Worm (Caenorhabditis elegans): ENCODE measurements around the gene T04C9.1.

Gene T04C9.1

DNA sequence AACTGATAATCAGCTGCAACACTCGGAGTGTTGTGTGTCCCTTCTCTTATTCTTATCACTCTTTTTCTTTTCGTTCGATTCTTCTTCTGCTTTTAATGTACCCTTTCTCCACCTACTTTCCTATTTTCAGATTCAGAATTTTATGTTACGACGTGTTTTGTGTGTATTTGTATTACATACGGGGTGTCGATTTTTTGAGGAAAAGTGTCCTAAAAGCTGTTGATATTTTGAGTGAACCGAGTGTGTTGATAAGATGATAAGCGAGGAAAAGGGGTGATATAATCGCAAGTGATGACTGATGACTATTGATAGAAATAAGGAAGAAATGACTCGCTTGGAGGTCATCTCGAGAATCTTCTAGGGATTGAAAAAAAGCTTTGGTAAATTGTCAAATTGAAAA is 11.6 kb upstream of the T04C9.1 start:
- TF ChIP-seq nhr-12 (tag; optimal IDR thresholded peaks at IDR 0.05): no peak
- no peak for TF ChIP-seq zip-8 (tag; optimal IDR thresholded peaks at IDR 0.05)
- TF ChIP-seq mep-1 (tag; optimal IDR thresholded peaks at IDR 0.05): no peak
- no peak for TF ChIP-seq nhr-76 (tag; optimal IDR thresholded peaks at IDR 0.05)
- no peak for TF ChIP-seq unc-39 (tag; optimal IDR thresholded peaks at IDR 0.05)
- TF ChIP-seq ceh-83 (GFP tag; optimal IDR thresholded peaks at IDR 0.05): no peak
- TF ChIP-seq sem-2 (GFP tag; optimal IDR thresholded peaks at IDR 0.05): no peak
- no peak for TF ChIP-seq drap-1 (GFP tag; optimal IDR thresholded peaks at IDR 0.05)
- TF ChIP-seq mab-5 (tag; optimal IDR thresholded peaks at IDR 0.05): no peak
- no peak for TF ChIP-seq unc-120 (tag; optimal IDR thresholded peaks at IDR 0.05; ENCODE audit: poor library complexity, severe bottlenecking)
- TF ChIP-seq tbx-8 (GFP tag; optimal IDR thresholded peaks at IDR 0.05): no peak
- no peak for TF ChIP-seq ceh-39 (tag; optimal IDR thresholded peaks at IDR 0.05)
- no peak for TF ChIP-seq lin-32 (GFP tag; optimal IDR thresholded peaks at IDR 0.05)

DNA sequence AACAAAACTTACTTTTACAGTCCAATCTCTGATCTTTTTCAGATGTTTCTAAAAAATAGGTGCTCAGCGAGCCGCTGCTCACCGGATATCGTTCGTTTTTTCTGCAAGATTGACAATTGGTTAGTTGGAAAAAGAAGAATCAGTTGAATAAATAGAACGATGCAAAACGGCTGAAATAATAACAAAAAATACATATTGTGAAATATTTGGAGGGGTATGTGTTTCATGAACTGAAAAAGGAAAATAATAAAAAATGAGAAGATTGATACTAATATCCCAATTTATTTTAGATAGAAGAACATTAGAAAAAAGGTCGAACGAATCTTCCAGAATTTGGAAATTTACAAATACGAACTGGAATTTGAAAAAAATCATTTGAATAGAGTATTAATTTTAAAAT is 11.0 kb upstream of the T04C9.1 start, which contains the start of gene frm-2:
frm-2 (minus strand) TSS at position 101 of the 400 bp plus-strand sequence.
- TF ChIP-seq snpc-4 (tag; optimal IDR thresholded peaks at IDR 0.05): no peak
- TF ChIP-seq elt-3 (tag; optimal IDR thresholded peaks at IDR 0.05): no peak
- no peak for TF ChIP-seq sem-2 (GFP tag; optimal IDR thresholded peaks at IDR 0.05)
- TF ChIP-seq unc-62 (GFP tag; optimal IDR thresholded peaks at IDR 0.05): no peak
- no peak for TF ChIP-seq sptf-1 (tag; optimal IDR thresholded peaks at IDR 0.05)
- no peak for TF ChIP-seq nhr-2 (tag; optimal IDR thresholded peaks at IDR 0.05)
- TF ChIP-seq ztf-11 (tag; optimal IDR thresholded peaks at IDR 0.05): no peak
- TF ChIP-seq nhr-76 (tag; optimal IDR thresholded peaks at IDR 0.05): no peak
- no peak for TF ChIP-seq pha-4 (tag; optimal IDR thresholded peaks at IDR 0.05)
- TF ChIP-seq mls-2 (tag; optimal IDR thresholded peaks at IDR 0.05): no peak
- TF ChIP-seq nhr-237 (tag; optimal IDR thresholded peaks at IDR 0.05): no peak

DNA sequence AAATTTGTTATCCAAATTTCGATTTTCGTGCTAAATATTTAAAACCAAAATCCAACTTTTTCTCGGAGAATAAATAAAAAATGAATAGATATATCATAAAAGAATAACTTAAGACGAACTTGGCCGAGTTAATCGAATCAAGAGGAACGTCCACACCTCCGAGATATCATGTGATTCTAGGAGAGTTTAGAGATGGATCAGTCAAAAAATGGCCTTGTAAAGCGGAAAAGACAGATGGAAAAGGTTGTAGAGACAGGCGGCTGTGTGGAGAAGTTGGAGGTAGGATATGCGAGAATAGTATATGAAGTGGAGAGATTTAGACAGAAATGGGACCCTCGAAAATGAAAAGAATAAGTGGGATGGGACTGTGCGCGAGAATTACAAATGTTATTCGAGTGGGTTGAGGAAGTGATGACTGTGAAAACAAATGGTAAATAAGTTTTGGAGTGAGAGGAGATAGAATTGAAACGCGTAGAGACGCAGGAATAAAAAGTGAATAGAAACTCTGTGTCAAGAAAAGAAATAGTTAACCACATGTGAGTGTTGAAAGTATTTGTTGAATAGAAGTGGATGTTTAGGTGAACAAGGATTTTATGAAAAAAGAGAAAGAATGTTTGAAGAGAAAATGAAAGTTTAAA is 10.1 kb upstream of the T04C9.1 start:
- TF ChIP-seq pha-4 (tag; optimal IDR thresholded peaks at IDR 0.05) (peak; percentile 21), ceh-39 (tag; optimal IDR thresholded peaks at IDR 0.05) (no peak), sptf-1 (tag; optimal IDR thresholded peaks at IDR 0.05) (peak; percentile 17), ham-2 (GFP tag; optimal IDR thresholded peaks at IDR 0.05) (peak; percentile 25)

DNA sequence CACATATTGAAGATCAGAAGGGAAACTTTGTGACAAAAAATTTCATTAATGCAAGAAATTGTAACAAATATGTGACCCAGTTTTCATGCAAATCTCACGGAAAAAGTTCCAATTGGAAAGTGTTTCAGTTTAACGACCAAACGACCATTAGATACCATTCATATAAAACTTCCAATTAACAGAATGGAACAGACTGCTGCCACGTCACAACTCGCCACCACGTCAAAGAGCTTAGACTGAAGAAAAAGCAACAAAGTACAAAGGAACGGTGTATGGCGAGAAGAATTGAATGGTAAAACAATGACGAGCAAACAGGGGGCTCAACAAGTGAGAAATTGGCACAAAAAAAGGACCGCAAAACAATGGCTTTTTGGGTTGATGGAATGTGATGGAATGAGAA is 7.7 kb upstream of the T04C9.1 start, which contains the start of gene T04C9.3:
T04C9.3 (plus strand) TSS at position 301 of the 400 bp plus-strand sequence.
- no peak for TF ChIP-seq mab-5 (tag; optimal IDR thresholded peaks at IDR 0.05)
- TF ChIP-seq hlh-1 (tag; optimal IDR thresholded peaks at IDR 0.05): no peak
- no peak for TF ChIP-seq lin-32 (GFP tag; optimal IDR thresholded peaks at IDR 0.05)
- no peak for TF ChIP-seq nhr-237 (tag; optimal IDR thresholded peaks at IDR 0.05)
- no peak for TF ChIP-seq snpc-4 (tag; optimal IDR thresholded peaks at IDR 0.05)
- no peak for TF ChIP-seq sptf-1 (tag; optimal IDR thresholded peaks at IDR 0.05)
- TF ChIP-seq mls-2 (tag; optimal IDR thresholded peaks at IDR 0.05): no peak
- no peak for TF ChIP-seq lin-13 (tag; optimal IDR thresholded peaks at IDR 0.05)
- TF ChIP-seq ceh-43 (GFP tag; optimal IDR thresholded peaks at IDR 0.05): no peak

DNA sequence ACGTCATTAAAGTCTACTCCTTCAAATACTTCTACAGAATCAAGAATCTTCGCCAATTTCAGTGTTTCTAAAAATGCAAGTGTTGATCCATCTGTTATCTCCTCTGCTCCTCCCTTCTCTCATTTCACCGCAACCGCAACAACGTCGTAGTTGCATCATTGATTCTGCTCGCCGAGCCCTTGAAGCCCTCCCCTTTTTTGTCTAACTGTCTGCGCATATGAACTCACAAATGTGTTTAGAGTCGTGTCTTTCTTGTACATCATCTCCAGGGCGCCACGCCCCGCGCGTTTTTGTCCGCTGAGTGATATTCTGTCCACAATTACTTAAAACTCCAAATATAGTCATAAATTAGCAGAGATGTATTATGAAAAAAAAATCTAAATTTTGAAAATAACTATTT is 5.0 kb upstream of the T04C9.1 start:
- TF ChIP-seq ces-1 (GFP tag; optimal IDR thresholded peaks at IDR 0.05) (peak; percentile 76), lin-13 (tag; optimal IDR thresholded peaks at IDR 0.05) (no peak), unc-62 (GFP tag; optimal IDR thresholded peaks at IDR 0.05) (no peak), sptf-1 (tag; optimal IDR thresholded peaks at IDR 0.05) (no peak), elt-1 (tag; optimal IDR thresholded peaks at IDR 0.05; ENCODE audit: borderline replicate concordance, insufficient read depth) (no peak), ceh-39 (tag; optimal IDR thresholded peaks at IDR 0.05) (no peak), nhr-237 (tag; optimal IDR thresholded peaks at IDR 0.05) (no peak), nhr-12 (tag; optimal IDR thresholded peaks at IDR 0.05) (no peak), zip-8 (tag; optimal IDR thresholded peaks at IDR 0.05) (no peak), ztf-11 (tag; optimal IDR thresholded peaks at IDR 0.05) (no peak), unc-120 (tag; optimal IDR thresholded peaks at IDR 0.05; ENCODE audit: poor library complexity, severe bottlenecking) (peak; percentile 37), blmp-1 (tag; optimal IDR thresholded peaks at IDR 0.05) (no peak), mep-1 (tag; optimal IDR thresholded peaks at IDR 0.05) (peak; percentile 38), M03D4.4 (tag; optimal IDR thresholded peaks at IDR 0.05) (no peak), ceh-43 (GFP tag; optimal IDR thresholded peaks at IDR 0.05) (no peak)

Data from whole organism, mixed stage, embryonic.